Fruit fly (Drosophila melanogaster) whole organism, embryonic: Measurements from ENCODE around the gene dar1.

Experiments
- C15 ChIP-seq: fragments of 200-800 bp; sonication (Bioruptor generic); IDR thresholded peaks from 3 replicates; pipeline ENCODE4 v1.3.6; 2022; ENCODE audit warnings: missing biosample characterization, missing genetic modification characterization
- CG10267 ChIP-seq: fragments of 200-800 bp; sonication (Bioruptor generic); optimal IDR thresholded peaks from 2 replicates; lab custom pipeline; 2018; ENCODE audit warnings: missing biosample characterization, mild to moderate bottlenecking, missing genetic modification characterization, moderate library complexity
- CG9876 ChIP-seq: fragments of 200-800 bp; sonication (Bioruptor generic); optimal IDR thresholded peaks from 2 replicates; lab custom pipeline; 2016; ENCODE audit warnings: missing biosample characterization, missing genetic modification characterization
- crp ChIP-seq, 2 experiments: fragments of 200-800 bp; sonication (Bioruptor generic); optimal IDR thresholded peaks; 2 replicates in 1 of 2; 3 replicates in 1 of 2; lab custom pipeline; 2017; ENCODE audit warnings: missing biosample characterization in 2 of 2, missing genetic modification characterization in 2 of 2, mild to moderate bottlenecking in 1 of 2, moderate library complexity in 1 of 2
- gt ChIP-seq: fragments of 200-800 bp; sonication (Bioruptor generic); IDR thresholded peaks from 2 replicates; pipeline ENCODE4 v1.3.6; 2022; ENCODE audit warnings: missing biosample characterization, missing genetic modification characterization
- lbe ChIP-seq: fragments of 200-800 bp; sonication (Bioruptor generic); optimal IDR thresholded peaks from 2 replicates; lab custom pipeline; 2016; ENCODE audit warnings: missing biosample characterization, mild to moderate bottlenecking, missing genetic modification characterization

DNA sequence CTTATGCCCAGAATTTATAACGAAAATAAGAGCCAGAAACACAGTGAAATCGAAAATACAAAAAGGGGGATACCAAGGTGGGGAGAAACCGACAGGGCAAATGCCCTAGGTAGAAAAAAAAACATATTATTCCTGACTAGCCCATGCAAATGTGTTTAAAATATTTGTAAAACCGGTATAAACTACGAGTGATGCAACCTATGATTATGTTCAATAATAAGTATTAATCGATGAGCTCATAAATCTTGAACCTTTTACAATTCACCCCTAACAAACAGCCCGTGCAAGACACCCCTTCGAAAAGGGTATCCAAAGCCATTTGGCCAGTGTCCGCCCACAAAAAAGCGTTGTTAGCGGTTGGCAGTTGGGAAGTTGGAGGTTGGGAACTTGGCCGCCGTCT lies 31.7 kb downstream of the dar1 start:
- no peak for TF ChIP-seq gt (GFP tag; lab: Robert Waterston, UW)
- no peak for TF ChIP-seq CG9876
- no peak for TF ChIP-seq CG10267 (tag; lab: Kevin White, UChicago)
- no peak for TF ChIP-seq crp (GFP tag; optimal IDR thresholded peaks at IDR 0.05; lab: Kevin White, UChicago)
- TF ChIP-seq C15 = no peak
- no peak for TF ChIP-seq lbe (GFP tag; lab: Kevin White, UChicago)
